Fruit fly (Drosophila melanogaster): ENCODE results near the gene Gug.

The Gug gene

dm6 chr3L:8506975-8507441 is 57.3 kb downstream of the Gug start, which contains the start of gene CG43163:
Gene CG43163, minus strand, starts transcription at chr3L:8507146.
- TF ChIP-seq insv (optimal IDR thresholded peaks at IDR 0.05) (no peak), psq (optimal IDR thresholded peaks at IDR 0.05) (no peak), Myc (optimal IDR thresholded peaks at IDR 0.05) (no peak), ttk (optimal IDR thresholded peaks at IDR 0.05) (no peak), h (optimal IDR thresholded peaks at IDR 0.05) (no peak), Sin3A (optimal IDR thresholded peaks at IDR 0.05) (no peak)

- no peak for TF ChIP-seq Myc (optimal IDR thresholded peaks at IDR 0.05)
- TF ChIP-seq psq (optimal IDR thresholded peaks at IDR 0.05): no peak
- TF ChIP-seq h (optimal IDR thresholded peaks at IDR 0.05): no peak
- TF ChIP-seq Sin3A (optimal IDR thresholded peaks at IDR 0.05): no peak
- TF ChIP-seq ttk (optimal IDR thresholded peaks at IDR 0.05): no peak
- no peak for TF ChIP-seq insv (optimal IDR thresholded peaks at IDR 0.05)
Measured at dm6 chr3L:8509567-8510109, 59.9 kb downstream of the Gug start, which contains the start of the genes ZC3H3 and Pus7. Gene ZC3H3, minus strand, starts transcription at chr3L:8509763. Gene Pus7, plus strand, starts transcription at chr3L:8510003.

- TF ChIP-seq Myc (optimal IDR thresholded peaks at IDR 0.05) (no peak), Sin3A (optimal IDR thresholded peaks at IDR 0.05) (no peak), psq (optimal IDR thresholded peaks at IDR 0.05) (no peak), ttk (optimal IDR thresholded peaks at IDR 0.05) (no peak), insv (optimal IDR thresholded peaks at IDR 0.05) (no peak), h (optimal IDR thresholded peaks at IDR 0.05) (no peak)
Measured at dm6 chr3L:8512428-8512827, 62.7 kb downstream of the Gug start, which contains the start of gene CG6765. Gene CG6765, plus strand, starts transcription at chr3L:8512767.

dm6 chr3L:8513258-8513657 is 63.5 kb downstream of the Gug start:
- TF ChIP-seq h (optimal IDR thresholded peaks at IDR 0.05): no peak
- TF ChIP-seq Sin3A (optimal IDR thresholded peaks at IDR 0.05): no peak
- TF ChIP-seq Myc (optimal IDR thresholded peaks at IDR 0.05): no peak
- no peak for TF ChIP-seq psq (optimal IDR thresholded peaks at IDR 0.05)
- TF ChIP-seq insv (optimal IDR thresholded peaks at IDR 0.05): no peak
- TF ChIP-seq ttk (optimal IDR thresholded peaks at IDR 0.05): no peak

dm6 chr3L:8514768-8515167 is 65.0 kb downstream of the Gug start, which contains the start of gene CG6683:
Gene CG6683, minus strand, starts transcription at chr3L:8514921.
- TF ChIP-seq ttk (optimal IDR thresholded peaks at IDR 0.05) (no peak), h (optimal IDR thresholded peaks at IDR 0.05) (no peak), Sin3A (optimal IDR thresholded peaks at IDR 0.05) (no peak), insv (optimal IDR thresholded peaks at IDR 0.05) (no peak), Myc (optimal IDR thresholded peaks at IDR 0.05) (no peak), psq (optimal IDR thresholded peaks at IDR 0.05) (no peak)

- TF ChIP-seq ttk (optimal IDR thresholded peaks at IDR 0.05) (no peak), h (optimal IDR thresholded peaks at IDR 0.05) (no peak), Myc (optimal IDR thresholded peaks at IDR 0.05) (no peak), Sin3A (optimal IDR thresholded peaks at IDR 0.05) (no peak), insv (optimal IDR thresholded peaks at IDR 0.05) (no peak)
Measured at dm6 chr3L:8518516-8519087, 68.9 kb downstream of the Gug start, which contains the start of gene GstO3. Gene GstO3, plus strand, starts transcription at chr3L:8518885.

- TF ChIP-seq psq (optimal IDR thresholded peaks at IDR 0.05) (no peak), Sin3A (optimal IDR thresholded peaks at IDR 0.05) (no peak), Myc (optimal IDR thresholded peaks at IDR 0.05) (no peak), ttk (optimal IDR thresholded peaks at IDR 0.05) (no peak), h (optimal IDR thresholded peaks at IDR 0.05) (no peak), insv (optimal IDR thresholded peaks at IDR 0.05) (no peak)
Measured at dm6 chr3L:8519232-8519631, 69.5 kb downstream of the Gug start.

dm6 chr3L:8520252-8520651 is 70.5 kb downstream of the Gug start, which contains the start of gene se:
Gene se, plus strand, starts transcription at chr3L:8520552.
- TF ChIP-seq insv (optimal IDR thresholded peaks at IDR 0.05): no peak
- TF ChIP-seq h (optimal IDR thresholded peaks at IDR 0.05): no peak
- no peak for TF ChIP-seq ttk (optimal IDR thresholded peaks at IDR 0.05)
- no peak for TF ChIP-seq Myc (optimal IDR thresholded peaks at IDR 0.05)
- TF ChIP-seq Sin3A (optimal IDR thresholded peaks at IDR 0.05): no peak
- no peak for TF ChIP-seq psq (optimal IDR thresholded peaks at IDR 0.05)

Data from Kc167 (cell line).